Fruit fly (Drosophila melanogaster): Measurements from ENCODE around the gene Nepl15.

Nepl15 gene

dm6 chr3R:22726031-22726770 is 39.8 kb downstream of the Nepl15 start, which contains the start of gene RNF220 (continued):
- TF ChIP-seq CG3995 (GFP tag; optimal IDR thresholded peaks at IDR 0.05), result peak; percentile 93
- no peak for TF ChIP-seq Trl (optimal IDR thresholded peaks at IDR 0.05)
- TF ChIP-seq Trl (GFP tag; optimal IDR thresholded peaks at IDR 0.05), result no peak
- TF ChIP-seq CG10959 (GFP tag; IDR thresholded peaks at IDR 0.05), result no peak
- TF ChIP-seq CG13123 (GFP tag; optimal IDR thresholded peaks at IDR 0.05), result no peak
- TF ChIP-seq CG7271 (tag; optimal IDR thresholded peaks at IDR 0.05), result no peak
- TF ChIP-seq Aef1 (GFP tag; IDR thresholded peaks at IDR 0.05), result no peak
- no peak for TF ChIP-seq CG10979 (tag; optimal IDR thresholded peaks at IDR 0.05)
- TF ChIP-seq CG12659 (GFP tag; optimal IDR thresholded peaks at IDR 0.05), result peak; percentile 33
- no peak for TF ChIP-seq fru (optimal IDR thresholded peaks at IDR 0.05)
- TF ChIP-seq dimm (GFP tag; IDR thresholded peaks at IDR 0.05), result no peak; the same call in 1 of the 2 replicates
- no peak for TF ChIP-seq CG8944 (GFP tag; optimal IDR thresholded peaks at IDR 0.05)
- TF ChIP-seq Mes4 (GFP tag; optimal IDR thresholded peaks at IDR 0.05), result no peak
- TF ChIP-seq CG7786 (GFP tag; optimal IDR thresholded peaks at IDR 0.05), result no peak
- TF ChIP-seq pb (GFP tag; optimal IDR thresholded peaks at IDR 0.05), result no peak
- no peak for TF ChIP-seq CG5953 (GFP tag; IDR thresholded peaks at IDR 0.05)
- TF ChIP-seq ac (GFP tag; optimal IDR thresholded peaks at IDR 0.05), result no peak
- peak; percentile 56 for TF ChIP-seq CG14710 (tag; optimal IDR thresholded peaks at IDR 0.05)
- TF ChIP-seq exex (tag; optimal IDR thresholded peaks at IDR 0.05), result no peak
- TF ChIP-seq CG17361 (GFP tag; IDR thresholded peaks at IDR 0.05), result peak; percentile 60
- no peak for TF ChIP-seq zfh2 (GFP tag; optimal IDR thresholded peaks at IDR 0.05)
- TF ChIP-seq Dfd (GFP tag; optimal IDR thresholded peaks at IDR 0.05), result no peak
- TF ChIP-seq gce (GFP tag; IDR thresholded peaks at IDR 0.05), result no peak
- no peak for TF ChIP-seq ranshi (GFP tag; IDR thresholded peaks at IDR 0.05)
- peak; percentile 21 for TF ChIP-seq az2 (GFP tag; optimal IDR thresholded peaks at IDR 0.05)
- TF ChIP-seq CG15073 (GFP tag; optimal IDR thresholded peaks at IDR 0.05), result no peak
- peak in 1 of 2 experiments; percentile 31 for TF ChIP-seq Hr51 (GFP tag; optimal IDR thresholded peaks at IDR 0.05)
- TF ChIP-seq slou (GFP tag; optimal IDR thresholded peaks at IDR 0.05), result no peak
- TF ChIP-seq sc (optimal IDR thresholded peaks at IDR 0.05), result no peak
- TF ChIP-seq sc (GFP tag; optimal IDR thresholded peaks at IDR 0.05), result no peak
- no peak for TF ChIP-seq psq (GFP tag; optimal IDR thresholded peaks at IDR 0.05)
- TF ChIP-seq CG1602 (GFP tag; optimal IDR thresholded peaks at IDR 0.05), result peak; percentile 9
- peak; percentile 4 for TF ChIP-seq CG15269 (tag; optimal IDR thresholded peaks at IDR 0.05)
- no peak for TF ChIP-seq sr (GFP tag; IDR thresholded peaks at IDR 0.05)
- TF ChIP-seq CG11247 (GFP tag; IDR thresholded peaks at IDR 0.05), result no peak
- TF ChIP-seq CG31441 (GFP tag; IDR thresholded peaks at IDR 0.05), result peak; percentile 58; the same call in 1 of the 2 replicates
- no peak for TF ChIP-seq ro (GFP tag; IDR thresholded peaks at IDR 0.05)
- no peak for TF ChIP-seq CG6689 (GFP tag; IDR thresholded peaks at IDR 0.05)
- TF ChIP-seq inv (GFP tag; IDR thresholded peaks at IDR 0.05; ENCODE audit: partially characterized antibody), result peak; percentile 48; the same call in 1 of the 2 replicates
- no peak for TF ChIP-seq pan (optimal IDR thresholded peaks at IDR 0.05)
- no peak for TF ChIP-seq pan (GFP tag; optimal IDR thresholded peaks at IDR 0.05 in 1 of 2, IDR thresholded peaks at IDR 0.05 in 1 of 2)
- no peak for TF ChIP-seq vfl (GFP tag; optimal IDR thresholded peaks at IDR 0.05)
- TF ChIP-seq CG18262 (tag; optimal IDR thresholded peaks at IDR 0.05), result peak; percentile 30
- peak; percentile 59 for TF ChIP-seq Med (GFP tag)
- TF ChIP-seq CG15479 (GFP tag; optimal IDR thresholded peaks at IDR 0.05), result no peak
- no peak for TF ChIP-seq CG12942 (GFP tag; optimal IDR thresholded peaks at IDR 0.05)
- no peak for TF ChIP-seq CG8359 (GFP tag; optimal IDR thresholded peaks at IDR 0.05; ENCODE audit: borderline replicate concordance)
- no peak for TF ChIP-seq fd96Cb (tag; optimal IDR thresholded peaks at IDR 0.05)
- TF ChIP-seq CG2202 (tag; optimal IDR thresholded peaks at IDR 0.05), result no peak
- peak; percentile 59 for TF ChIP-seq CG9797 (GFP tag; optimal IDR thresholded peaks at IDR 0.05)
- TF ChIP-seq Hmx (GFP tag; optimal IDR thresholded peaks at IDR 0.05), result no peak
- no peak for TF ChIP-seq lbe (GFP tag; optimal IDR thresholded peaks at IDR 0.05)
